Worm (Caenorhabditis elegans): Measurements from ENCODE around the gene T27A8.7.

T27A8.7 gene

DNA sequence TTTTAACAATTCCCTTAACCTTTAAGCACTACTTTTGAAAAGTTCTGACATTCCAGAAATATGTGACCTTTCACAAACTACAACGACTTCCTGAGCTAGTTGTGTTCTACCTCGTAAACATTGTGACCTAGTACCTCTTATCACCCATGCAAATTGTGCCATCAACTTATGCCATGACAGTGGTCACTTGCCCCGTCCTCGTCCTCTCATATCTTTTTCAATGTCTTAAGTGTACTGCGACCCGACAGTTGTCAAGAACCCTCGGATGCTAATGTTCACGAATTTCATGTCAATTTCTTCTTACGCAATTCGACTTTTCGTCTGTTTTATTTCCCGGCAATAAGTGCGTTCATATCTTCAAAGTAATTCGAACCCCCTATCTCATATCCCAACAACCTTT is 32.5 kb downstream of the T27A8.7 start:
- no peak for TF ChIP-seq npax-4 (tag; optimal IDR thresholded peaks at IDR 0.05)
- no peak for TF ChIP-seq zip-5 (tag; optimal IDR thresholded peaks at IDR 0.05)
- TF ChIP-seq ceh-45 (GFP tag; IDR thresholded peaks at IDR 0.05) = no peak
- TF ChIP-seq ceh-2 (tag; optimal IDR thresholded peaks at IDR 0.05) = no peak
- no peak for TF ChIP-seq pros-1 (tag; optimal IDR thresholded peaks at IDR 0.05)
- no peak for TF ChIP-seq ceh-9 (tag; optimal IDR thresholded peaks at IDR 0.05)

DNA sequence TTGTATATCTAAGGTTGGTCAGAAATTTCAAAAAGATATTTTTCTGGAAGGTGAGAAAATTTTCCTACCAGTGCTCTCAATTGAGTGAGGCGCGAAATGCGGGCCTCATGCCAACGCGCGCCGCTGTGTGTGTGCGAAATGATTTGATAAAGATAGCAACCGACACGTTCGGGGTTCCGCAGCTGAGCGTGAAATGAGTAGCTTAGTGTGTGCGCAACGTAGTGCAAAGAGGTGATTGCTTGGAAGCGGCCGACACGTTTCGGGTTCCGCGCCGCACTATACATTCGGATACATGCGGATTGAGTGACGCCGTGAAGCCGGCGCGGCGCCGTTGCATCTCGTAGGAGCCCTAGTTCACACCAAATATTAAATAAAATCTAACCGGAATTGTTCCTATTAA is 35.8 kb downstream of the T27A8.7 start:
- TF ChIP-seq rnt-1 (tag; optimal IDR thresholded peaks at IDR 0.05) (no peak), ceh-31 (tag; optimal IDR thresholded peaks at IDR 0.05) (no peak), fkh-6 (tag; optimal IDR thresholded peaks at IDR 0.05) (no peak), T23F11.4 (GFP tag; optimal IDR thresholded peaks at IDR 0.05) (no peak), ceh-19 (GFP tag; optimal IDR thresholded peaks at IDR 0.05) (no peak)

DNA sequence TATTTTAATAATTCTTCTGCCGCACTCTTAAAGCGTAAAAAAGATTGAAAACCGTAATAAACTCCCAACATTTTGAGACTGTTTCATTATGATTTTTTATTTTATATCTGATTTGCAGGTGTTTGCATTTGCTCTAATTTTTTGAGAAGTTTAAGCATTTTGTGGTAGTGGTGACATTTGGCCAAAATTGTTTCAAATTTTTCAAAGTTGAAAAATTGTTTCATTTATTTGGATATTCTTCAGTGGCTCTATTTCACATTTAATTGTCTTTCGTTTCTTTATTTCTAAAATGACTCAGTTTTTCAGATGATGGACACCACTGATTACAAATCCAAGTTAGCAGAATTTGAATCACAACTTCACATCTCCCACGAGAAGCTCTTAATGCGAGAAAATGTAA is 39.0 kb downstream of the T27A8.7 start, which contains the start of gene C30F2.5:
TSS of gene C30F2.5 (plus strand) at position 301 of the 400 bp plus-strand sequence.
- TF ChIP-seq ceh-24 (tag; optimal IDR thresholded peaks at IDR 0.05) = no peak
- TF ChIP-seq K02D7.2 (tag; optimal IDR thresholded peaks at IDR 0.05) = no peak
- TF ChIP-seq T23F11.4 (GFP tag; optimal IDR thresholded peaks at IDR 0.05) = no peak
- TF ChIP-seq ref-2 (tag; optimal IDR thresholded peaks at IDR 0.05) = no peak
- TF ChIP-seq K09A11.1 (tag; optimal IDR thresholded peaks at IDR 0.05; ENCODE audit: insufficient read depth) = no peak
- no peak for TF ChIP-seq elt-4 (tag; optimal IDR thresholded peaks at IDR 0.05)
- TF ChIP-seq lim-6 (tag; optimal IDR thresholded peaks at IDR 0.05) = no peak
- no peak for TF ChIP-seq ceh-48 (tag; optimal IDR thresholded peaks at IDR 0.05)

DNA sequence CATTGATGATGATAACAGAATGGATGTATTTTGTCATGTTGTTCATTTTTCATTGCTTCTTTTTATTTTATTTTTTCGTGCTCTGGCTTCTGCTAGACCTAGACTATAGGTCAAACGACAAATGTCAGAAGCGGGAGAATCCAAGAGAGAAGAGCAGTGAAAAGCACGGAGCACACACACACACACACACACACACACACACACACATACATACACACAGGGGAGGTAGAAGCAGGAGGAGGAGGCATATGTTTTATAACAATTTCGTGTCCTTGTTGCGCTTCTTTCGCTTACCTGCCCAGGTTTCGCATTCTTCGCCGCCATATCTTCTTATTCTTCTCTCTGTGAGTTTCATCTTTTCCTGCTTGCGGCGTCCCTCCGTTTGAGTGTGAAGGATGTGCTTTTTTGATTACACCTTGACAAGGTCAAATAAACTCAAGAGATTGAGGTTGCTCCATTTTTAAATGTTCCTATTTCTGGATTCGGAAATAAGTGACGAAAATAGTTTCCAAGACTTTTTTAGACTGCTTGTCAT is 42.8 kb downstream of the T27A8.7 start:
- TF ChIP-seq ceh-14 (tag; optimal IDR thresholded peaks at IDR 0.05) (no peak), ceh-18 (tag; optimal IDR thresholded peaks at IDR 0.05) (peak; percentile 61)

DNA sequence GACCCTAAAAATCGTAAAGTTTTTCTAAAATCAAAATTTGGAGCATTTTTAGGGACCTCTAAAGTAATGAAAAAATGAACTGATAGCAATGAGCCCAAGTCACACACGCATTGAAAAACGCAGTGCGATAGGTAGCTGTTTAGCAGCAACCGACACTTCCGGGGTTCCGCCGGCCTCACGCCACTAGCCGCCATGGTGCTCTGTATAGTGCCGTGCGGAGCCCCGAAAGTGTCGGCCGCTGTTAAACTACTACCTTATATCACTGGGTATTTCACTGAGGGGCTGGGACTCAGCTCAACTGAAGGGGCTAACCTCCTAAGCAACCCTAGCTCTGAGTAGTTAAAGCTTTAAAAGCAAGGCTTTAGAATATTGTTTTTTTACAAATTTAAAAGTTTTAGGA is 43.9 kb downstream of the T27A8.7 start:
- no peak for TF ChIP-seq pha-4 (tag; optimal IDR thresholded peaks at IDR 0.05)
- no peak for TF ChIP-seq ceh-22 (tag; optimal IDR thresholded peaks at IDR 0.05)
- no peak for TF ChIP-seq npax-4 (tag; optimal IDR thresholded peaks at IDR 0.05)
- TF ChIP-seq syd-9 (tag; optimal IDR thresholded peaks at IDR 0.05) = no peak
- no peak for TF ChIP-seq hlh-6 (tag; optimal IDR thresholded peaks at IDR 0.05)
- TF ChIP-seq lim-6 (tag; optimal IDR thresholded peaks at IDR 0.05) = no peak
- no peak for TF ChIP-seq ceh-18 (tag; optimal IDR thresholded peaks at IDR 0.05)
- TF ChIP-seq elt-2 (tag; optimal IDR thresholded peaks at IDR 0.05) = no peak
- no peak for TF ChIP-seq fkh-10 (GFP tag; optimal IDR thresholded peaks at IDR 0.05)
- TF ChIP-seq K02D7.2 (tag; optimal IDR thresholded peaks at IDR 0.05) = no peak
- TF ChIP-seq pros-1 (tag; optimal IDR thresholded peaks at IDR 0.05) = no peak

DNA sequence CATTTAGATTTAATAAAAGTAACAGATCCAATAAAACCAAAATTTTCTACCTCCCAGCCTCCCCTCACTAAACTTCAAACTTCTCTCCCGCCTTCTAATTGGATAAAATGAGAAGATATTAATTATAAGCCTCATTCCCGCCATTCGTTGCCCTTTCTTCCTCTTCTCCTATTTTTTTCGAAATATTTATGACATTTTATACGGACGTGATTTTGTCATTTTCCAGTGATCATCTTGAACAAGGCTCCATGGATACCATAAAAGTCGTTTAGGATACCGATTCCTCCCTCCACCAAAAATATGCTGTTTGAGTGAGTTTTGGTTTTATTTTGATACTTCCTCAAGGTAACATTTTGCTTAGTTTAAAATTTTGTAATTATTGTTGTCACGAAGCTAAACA is 48.1 kb downstream of the T27A8.7 start, which contains the start of gene ZK1073.2:
TSS of gene ZK1073.2 (plus strand) at position 301 of the 400 bp plus-strand sequence.
- TF ChIP-seq pros-1 (tag; optimal IDR thresholded peaks at IDR 0.05) = no peak

DNA sequence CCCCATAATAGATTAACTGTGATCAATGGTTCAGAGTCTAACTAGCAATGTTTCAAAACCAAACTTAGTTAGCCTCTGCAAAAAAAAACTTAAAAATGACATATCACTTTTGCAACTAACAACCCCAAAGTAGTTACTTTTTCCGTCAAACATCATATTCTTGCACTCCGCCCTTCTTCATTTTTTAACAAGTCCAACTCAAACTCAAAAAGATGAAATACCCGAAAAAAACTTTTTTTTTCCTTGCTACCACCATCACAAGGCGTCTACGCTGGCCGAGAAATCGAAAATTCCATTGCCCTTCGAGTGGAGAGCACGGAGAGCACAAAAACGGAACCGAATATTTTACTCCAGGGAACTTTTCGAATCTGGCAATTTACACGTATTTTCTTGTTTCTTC is 50.5 kb downstream of the T27A8.7 start:
- TF ChIP-seq ceh-18 (tag; optimal IDR thresholded peaks at IDR 0.05) = no peak
- no peak for TF ChIP-seq ref-2 (tag; optimal IDR thresholded peaks at IDR 0.05)
- no peak for TF ChIP-seq lin-11 (tag; optimal IDR thresholded peaks at IDR 0.05)
- TF ChIP-seq F13H6.1 (tag; optimal IDR thresholded peaks at IDR 0.05) = no peak
- no peak for TF ChIP-seq tbx-2 (tag; optimal IDR thresholded peaks at IDR 0.05)
- TF ChIP-seq unc-3 (GFP tag; conservative IDR thresholded peaks at IDR 0.05) = no peak
- TF ChIP-seq unc-3 (tag; optimal IDR thresholded peaks at IDR 0.05) = no peak
- no peak for TF ChIP-seq dve-1 (tag; optimal IDR thresholded peaks at IDR 0.05)
- TF ChIP-seq nfya-1 (tag; optimal IDR thresholded peaks at IDR 0.05) = no peak
- no peak for TF ChIP-seq odd-2 (tag; optimal IDR thresholded peaks at IDR 0.05)
